Fruit fly (Drosophila melanogaster) whole organism, adult: ENCODE measurements around the gene Sf3b5.

ENCODE experiments used
- CG11617 ChIP-seq: fragments of 200-800 bp; sonication (Bioruptor generic); optimal IDR thresholded peaks from 2 replicates; lab custom pipeline; 2017; ENCODE audit warnings: mild to moderate bottlenecking, missing biosample characterization, missing genetic modification reagents, missing genetic modification characterization
- CG12768 ChIP-seq: fragments of 200-800 bp; sonication (Bioruptor generic); optimal IDR thresholded peaks from 2 replicates; lab custom pipeline; 2017; ENCODE audit warnings: missing biosample characterization, missing genetic modification characterization, mild to moderate bottlenecking, moderate library complexity, missing genetic modification reagents
- CG14711 ChIP-seq: fragments of 200-800 bp; sonication (Bioruptor generic); optimal IDR thresholded peaks from 2 replicates; lab custom pipeline; 2018; ENCODE audit warnings: missing biosample characterization, mild to moderate bottlenecking, missing genetic modification characterization, moderate library complexity
- CG1620 ChIP-seq: fragments of 200-800 bp; sonication (Bioruptor generic); optimal IDR thresholded peaks from 2 replicates; lab custom pipeline; 2016; ENCODE audit warnings: missing biosample characterization, missing genetic modification characterization
- CG33017 ChIP-seq: fragments of 200-800 bp; sonication (Bioruptor generic); optimal IDR thresholded peaks from 2 replicates; lab custom pipeline; 2018; ENCODE audit warnings: missing biosample characterization, mild to moderate bottlenecking, missing genetic modification characterization, moderate library complexity
- CG5204 ChIP-seq: fragments of 200-800 bp; sonication (Bioruptor generic); optimal IDR thresholded peaks from 2 replicates; lab custom pipeline; 2016; ENCODE audit warnings: missing biosample characterization, missing genetic modification characterization
- CG7045 ChIP-seq: fragments of 200-800 bp; sonication (Bioruptor generic); optimal IDR thresholded peaks from 2 replicates; lab custom pipeline; 2017; ENCODE audit warnings: missing biosample characterization, mild to moderate bottlenecking, missing genetic modification characterization
- CG7101 ChIP-seq: fragments of 200-800 bp; sonication (Bioruptor generic); optimal IDR thresholded peaks from 2 replicates; lab custom pipeline; 2018; ENCODE audit warnings: missing biosample characterization, mild to moderate bottlenecking, missing genetic modification characterization, moderate library complexity
- Clk ChIP-seq: fragments of 200-800 bp; sonication (Bioruptor generic); optimal IDR thresholded peaks from 2 replicates; lab custom pipeline; 2017; ENCODE audit warnings: missing biosample characterization, missing genetic modification characterization
- Crg-1 ChIP-seq: fragments of 200-800 bp; sonication (Bioruptor generic); optimal IDR thresholded peaks from 2 replicates; lab custom pipeline; 2016; ENCODE audit warnings: missing biosample characterization, missing genetic modification characterization
- Hr96 ChIP-seq: fragments of 200-800 bp; sonication (Bioruptor generic); optimal IDR thresholded peaks from 2 replicates; lab custom pipeline; 2016; ENCODE audit warnings: missing biosample characterization, missing genetic modification characterization
- Mnt ChIP-seq: fragments of 200-800 bp; sonication (Bioruptor generic); optimal IDR thresholded peaks from 2 replicates; lab custom pipeline; 2016; ENCODE audit warnings: missing biosample characterization, mild to moderate bottlenecking, missing genetic modification characterization
- bab1 ChIP-seq: fragments of 200-800 bp; sonication (Bioruptor generic); optimal IDR thresholded peaks from 3 replicates; lab custom pipeline; 2019; ENCODE audit warnings: missing biosample characterization, mild to moderate bottlenecking, missing genetic modification characterization, moderate library complexity
- cic ChIP-seq: fragments of 200-800 bp; sonication (Bioruptor generic); optimal IDR thresholded peaks from 2 replicates; lab custom pipeline; 2017; ENCODE audit warnings: missing biosample characterization, mild to moderate bottlenecking, missing genetic modification characterization, moderate library complexity
- cnc ChIP-seq, 2 experiments: fragments of >200 bp; optimal IDR thresholded peaks; 2 replicates each; lab custom pipeline; 2017
- kay ChIP-seq: fragments of 200-800 bp; sonication (Bioruptor generic); peaks from one replicate; lab custom pipeline; 2016; ENCODE audit warnings: missing biosample characterization, missing genetic modification characterization, borderline replicate concordance
- ovo ChIP-seq: fragments of 200-800 bp; sonication (Bioruptor generic); optimal IDR thresholded peaks from 2 replicates; lab custom pipeline; 2016; ENCODE audit warnings: missing biosample characterization, missing genetic modification characterization
- pad ChIP-seq: fragments of 200-800 bp; sonication (Bioruptor generic); optimal IDR thresholded peaks from 3 replicates; lab custom pipeline; 2017; ENCODE audit warnings: missing biosample characterization, missing genetic modification characterization, mild to moderate bottlenecking, moderate library complexity, missing genetic modification reagents
- tj ChIP-seq: fragments of 200-800 bp; sonication (Bioruptor generic); optimal IDR thresholded peaks from 3 replicates; lab custom pipeline; 2017; ENCODE audit warnings: missing biosample characterization, mild to moderate bottlenecking, missing genetic modification characterization, moderate library complexity
- toe ChIP-seq: fragments of 200-800 bp; sonication (Bioruptor generic); optimal IDR thresholded peaks from 2 replicates; lab custom pipeline; 2016; ENCODE audit warnings: missing biosample characterization, missing genetic modification characterization

Sf3b5 gene

DNA sequence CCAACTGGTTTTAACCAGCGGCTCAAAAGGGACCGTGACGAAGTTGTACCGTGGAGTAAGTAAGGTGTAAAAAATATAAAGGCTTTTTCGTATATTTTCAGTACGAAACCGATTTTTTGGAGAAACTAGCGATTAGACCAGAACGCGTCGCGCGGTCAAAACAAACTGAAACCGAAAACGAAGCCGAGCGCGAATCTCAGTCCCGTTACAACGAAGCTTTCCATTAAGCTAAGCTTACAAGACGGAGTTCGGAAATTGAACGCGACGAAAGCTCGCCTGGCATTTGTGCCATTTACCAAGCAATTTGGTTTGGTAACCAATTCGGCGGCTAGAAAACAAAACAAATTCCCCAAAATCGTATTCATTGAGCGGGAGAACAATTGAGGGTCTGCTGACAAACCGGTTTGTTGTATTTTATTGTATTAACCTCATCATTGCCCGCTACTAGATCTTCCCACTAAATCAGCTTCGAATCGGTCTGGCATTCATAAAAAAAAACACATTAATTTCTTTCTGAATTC, 13.4 kb downstream of the Sf3b5 start:
- TF ChIP-seq ovo (GFP tag; lab: Kevin White, UChicago) (peak; percentile 56), Mnt (GFP tag; lab: Kevin White, UChicago) (no peak), kay (GFP tag; lab: Kevin White, UChicago) (no peak)

DNA sequence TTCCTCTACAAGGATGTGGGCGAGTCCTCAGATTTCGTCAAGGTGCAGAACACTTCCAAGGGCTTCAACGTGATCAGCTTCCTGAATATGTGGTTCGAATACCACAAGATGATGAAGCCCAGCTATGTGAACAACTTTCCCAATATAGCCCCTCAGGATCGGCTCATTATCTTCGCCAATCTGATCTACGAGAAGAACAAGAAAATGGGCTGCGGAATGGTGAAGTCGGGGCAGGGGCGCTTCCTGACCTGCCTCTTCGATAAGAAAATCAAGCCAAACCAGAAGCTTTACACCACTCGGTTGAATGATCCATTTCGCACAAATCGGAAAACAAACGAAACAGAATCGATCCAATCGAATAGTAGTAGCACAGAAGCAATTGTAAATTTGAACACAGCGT, 16.9 kb downstream of the Sf3b5 start:
- TF ChIP-seq CG11617 (GFP tag; lab: Kevin White, UChicago) (no peak), Mnt (GFP tag; lab: Kevin White, UChicago) (no peak), toe (GFP tag; lab: Kevin White, UChicago) (no peak), pad (GFP tag; lab: Kevin White, UChicago) (no peak), kay (GFP tag; lab: Kevin White, UChicago) (no peak), Clk (GFP tag; lab: Kevin White, UChicago) (no peak), CG1620 (GFP tag; lab: Kevin White, UChicago) (no peak), CG12768 (no peak), CG7045 (GFP tag; lab: Kevin White, UChicago) (no peak)

DNA sequence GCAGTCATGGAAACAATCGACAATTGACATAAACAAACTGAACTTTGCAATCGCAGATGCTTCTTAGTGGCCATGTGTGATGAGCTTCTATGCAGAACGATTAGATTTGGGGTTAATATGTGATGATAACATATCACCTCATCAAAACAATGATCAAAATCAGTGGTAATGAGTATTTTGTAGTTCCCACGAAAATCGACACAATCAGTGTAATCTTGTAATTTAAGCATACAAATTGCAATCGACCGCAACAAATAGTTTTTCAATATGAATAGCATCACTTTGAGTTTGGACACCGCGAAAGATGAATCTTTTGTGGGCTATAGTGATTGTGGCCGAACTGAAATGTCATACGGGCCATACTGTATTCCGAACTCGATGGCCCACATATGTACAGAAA, 17.7 kb downstream of the Sf3b5 start, which contains the start of gene CG11977:
TSS of gene CG11977 (plus strand) at position 301 of the 400 bp plus-strand sequence.
- TF ChIP-seq CG5204 (GFP tag; lab: Kevin White, UChicago), result no peak
- no peak for TF ChIP-seq toe (GFP tag; lab: Kevin White, UChicago)
- no peak for TF ChIP-seq cnc (optimal IDR thresholded peaks at IDR 0.05; lab: Kevin White, UChicago)
- TF ChIP-seq Hr96 (GFP tag; lab: Kevin White, UChicago), result no peak
- no peak for TF ChIP-seq Clk (GFP tag; lab: Kevin White, UChicago)
- no peak for TF ChIP-seq CG33017
- TF ChIP-seq CG11617 (GFP tag; lab: Kevin White, UChicago), result no peak
- no peak for TF ChIP-seq CG7045 (GFP tag; lab: Kevin White, UChicago)
- TF ChIP-seq CG7101, result no peak
- no peak for TF ChIP-seq CG14711
- no peak for TF ChIP-seq ovo (GFP tag; lab: Kevin White, UChicago)
- TF ChIP-seq tj (GFP tag; lab: Kevin White, UChicago), result no peak
- TF ChIP-seq bab1 (GFP tag; lab: Kevin White, UChicago), result no peak
- TF ChIP-seq CG1620 (GFP tag; lab: Kevin White, UChicago), result no peak
- no peak for TF ChIP-seq cic
- TF ChIP-seq CG12768, result no peak
- TF ChIP-seq Mnt (GFP tag; lab: Kevin White, UChicago), result no peak
- TF ChIP-seq kay (GFP tag; lab: Kevin White, UChicago), result no peak
- TF ChIP-seq pad (GFP tag; lab: Kevin White, UChicago), result no peak
- no peak for TF ChIP-seq Crg-1 (GFP tag; lab: Kevin White, UChicago)

DNA sequence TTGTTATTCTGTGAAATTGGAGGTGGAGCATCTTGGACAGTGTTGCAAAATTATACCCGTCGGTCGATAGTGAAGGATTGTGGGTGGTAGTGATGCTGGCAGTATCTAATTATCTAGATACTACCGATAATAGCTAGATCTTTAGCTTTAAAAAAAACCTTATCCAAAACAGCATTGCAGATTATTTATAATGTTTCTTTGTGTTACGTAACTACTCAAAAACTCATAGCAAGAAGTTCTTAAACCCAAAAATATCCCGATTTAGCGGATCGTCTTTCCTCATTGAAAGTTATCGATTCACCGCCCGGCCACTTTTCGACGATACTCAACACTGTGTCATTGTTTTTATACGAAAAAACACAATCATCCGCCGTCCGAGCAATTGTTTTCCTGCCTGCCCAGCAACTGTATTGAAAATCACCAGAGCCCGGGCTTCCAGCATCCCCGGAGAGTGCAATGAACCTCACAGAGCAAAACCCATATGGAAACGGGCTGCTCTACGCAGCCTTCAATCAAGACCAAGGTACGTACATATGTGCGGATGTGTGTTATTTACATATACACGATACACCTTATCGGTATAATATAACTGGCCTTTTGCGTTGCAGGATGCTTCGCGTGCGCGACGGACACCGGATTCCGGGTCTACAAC, 22.1 kb downstream of the Sf3b5 start, which contains the start of gene CG11975:
TSS of gene CG11975 (plus strand) at position 326 of the 652 bp plus-strand sequence.
- TF ChIP-seq CG7045 (GFP tag; lab: Kevin White, UChicago) (peak; percentile 71), Crg-1 (GFP tag; lab: Kevin White, UChicago) (peak; percentile 89), CG12768 (peak; percentile 87), cic (peak; percentile 49), Mnt (GFP tag; lab: Kevin White, UChicago) (peak; percentile 79), pad (GFP tag; lab: Kevin White, UChicago) (peak; percentile 76), CG14711 (peak; percentile 68), toe (GFP tag; lab: Kevin White, UChicago) (peak; percentile 93), Clk (GFP tag; lab: Kevin White, UChicago) (peak; percentile 74), ovo (GFP tag; lab: Kevin White, UChicago) (peak; percentile 85), tj (GFP tag; lab: Kevin White, UChicago) (peak; percentile 49), kay (GFP tag; lab: Kevin White, UChicago) (no peak), cnc (optimal IDR thresholded peaks at IDR 0.05; lab: Kevin White, UChicago) (no peak), CG33017 (peak; percentile 56), CG7101 (peak; percentile 85), CG11617 (GFP tag; lab: Kevin White, UChicago) (peak; percentile 75), Hr96 (GFP tag; lab: Kevin White, UChicago) (peak; percentile 93), bab1 (GFP tag; lab: Kevin White, UChicago) (peak; percentile 23), CG5204 (GFP tag; lab: Kevin White, UChicago) (peak; percentile 90), CG1620 (GFP tag; lab: Kevin White, UChicago) (peak; percentile 90)

DNA sequence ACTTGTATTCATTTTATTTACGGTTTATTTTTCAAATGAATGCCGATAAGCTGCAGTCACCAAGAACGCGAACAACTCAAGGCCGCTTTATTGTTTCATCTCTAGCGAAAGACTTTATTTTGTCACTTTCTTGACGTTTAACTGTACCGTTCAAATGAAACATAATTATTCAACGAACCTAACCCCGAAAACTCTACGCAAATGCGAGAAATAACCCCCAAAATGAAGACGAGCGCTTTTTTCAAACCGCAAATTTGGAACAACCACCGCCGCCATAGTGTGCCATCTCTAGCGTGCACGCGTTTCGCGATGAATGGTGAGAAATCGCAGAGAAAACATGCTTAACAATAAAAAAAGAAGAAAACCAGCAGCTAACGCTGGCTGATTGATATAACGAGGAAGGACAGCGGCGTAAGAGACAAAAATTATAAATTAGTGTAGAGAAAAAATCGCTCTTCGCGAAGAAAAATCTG, 30.5 kb downstream of the Sf3b5 start, which contains the start of gene CG11970:
TSS of gene CG11970 (plus strand) at position 117 of the 473 bp plus-strand sequence.
- peak; percentile 32 for TF ChIP-seq bab1 (GFP tag; lab: Kevin White, UChicago)
- no peak for TF ChIP-seq kay (GFP tag; lab: Kevin White, UChicago)
- TF ChIP-seq CG33017, result peak; percentile 38
- TF ChIP-seq pad (GFP tag; lab: Kevin White, UChicago), result peak; percentile 38
- peak; percentile 0 for TF ChIP-seq cic
- no peak for TF ChIP-seq tj (GFP tag; lab: Kevin White, UChicago)
- TF ChIP-seq toe (GFP tag; lab: Kevin White, UChicago), result peak; percentile 83
- TF ChIP-seq Crg-1 (GFP tag; lab: Kevin White, UChicago), result peak; percentile 54
- TF ChIP-seq CG11617 (GFP tag; lab: Kevin White, UChicago), result peak; percentile 80
- peak; percentile 7 for TF ChIP-seq CG7101
- peak; percentile 65 for TF ChIP-seq Mnt (GFP tag; lab: Kevin White, UChicago)
- peak; percentile 11 for TF ChIP-seq CG14711
- no peak for TF ChIP-seq cnc (optimal IDR thresholded peaks at IDR 0.05; lab: Kevin White, UChicago)
- peak; percentile 5 for TF ChIP-seq Clk (GFP tag; lab: Kevin White, UChicago)
- no peak for TF ChIP-seq CG7045 (GFP tag; lab: Kevin White, UChicago)
- peak; percentile 12 for TF ChIP-seq ovo (GFP tag; lab: Kevin White, UChicago)
- no peak for TF ChIP-seq CG5204 (GFP tag; lab: Kevin White, UChicago)
- peak; percentile 74 for TF ChIP-seq CG1620 (GFP tag; lab: Kevin White, UChicago)
- peak; percentile 70 for TF ChIP-seq Hr96 (GFP tag; lab: Kevin White, UChicago)
- TF ChIP-seq CG12768, result no peak
